Worm (Caenorhabditis elegans): ENCODE measurements around the gene sars-1.

ce11 chrIV:10040803-10041202 lies 37.3 kb downstream of the sars-1 start, which contains the start of gene dhs-31:
- TF ChIP-seq lin-15B (tag; optimal IDR thresholded peaks at IDR 0.05) (no peak), R02D3.7 (tag; optimal IDR thresholded peaks at IDR 0.05) (no peak)
